Worm (Caenorhabditis elegans): Measurements from ENCODE around the gene pept-2.
A peak's percentile ranks its signal among the peaks of the same experiment; 100 is the strongest.

DNA sequence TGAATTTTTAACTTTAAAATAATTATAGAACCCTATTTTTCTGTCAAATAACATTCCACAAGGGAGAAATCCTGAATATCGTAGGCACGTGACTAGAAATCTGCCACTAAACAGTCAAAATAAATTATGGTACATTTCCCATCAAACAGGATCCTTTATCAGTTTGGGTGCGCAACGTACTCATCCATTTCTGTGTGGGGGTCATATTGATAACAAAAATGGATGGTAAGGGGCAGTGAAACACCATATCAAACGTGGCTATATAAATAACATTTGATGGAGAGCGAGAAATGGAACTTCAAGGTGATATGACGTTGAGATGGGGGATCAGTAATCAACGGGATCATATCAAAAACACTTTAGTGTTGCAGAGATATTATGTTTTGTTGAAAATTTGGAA is 6.4 kb upstream of the pept-2 start:
- peak in 2 of 3 experiments; percentile 67 to 73 for TF ChIP-seq elt-3 (tag; optimal IDR thresholded peaks at IDR 0.05)
- TF ChIP-seq nhr-11 (tag; optimal IDR thresholded peaks at IDR 0.05) = no peak
- no peak for TF ChIP-seq nhr-28 (tag; optimal IDR thresholded peaks at IDR 0.05)
- no peak for TF ChIP-seq elt-1 (tag; optimal IDR thresholded peaks at IDR 0.05)
- no peak for TF ChIP-seq pha-4 (tag; optimal IDR thresholded peaks at IDR 0.05)
- TF ChIP-seq aly-2 (tag; optimal IDR thresholded peaks at IDR 0.05) = no peak
- no peak for TF ChIP-seq nhr-76 (tag; optimal IDR thresholded peaks at IDR 0.05)
- TF ChIP-seq fkh-10 (GFP tag; optimal IDR thresholded peaks at IDR 0.05) = no peak
- no peak for TF ChIP-seq ZK546.5 (tag; optimal IDR thresholded peaks at IDR 0.05)
- no peak for TF ChIP-seq daf-12 (tag; optimal IDR thresholded peaks at IDR 0.05)
- TF ChIP-seq ztf-11 (tag; optimal IDR thresholded peaks at IDR 0.05) = no peak
- no peak for TF ChIP-seq mdl-1 (tag; optimal IDR thresholded peaks at IDR 0.05)
- no peak for TF ChIP-seq pqm-1 (tag; optimal IDR thresholded peaks at IDR 0.05)

All from whole organism, L3 larva.